Worm (Caenorhabditis elegans) whole organism, L3 larva: ENCODE results near the gene F45D3.1.

Experiments
- R02D3.7 ChIP-seq: fragments of 150-350 bp; optimal IDR thresholded peaks from 2 replicates; lab custom pipeline; 2014; ENCODE audit warnings: missing biosample characterization, missing genetic modification characterization
- ZK546.5 ChIP-seq: sonication (generic microtip); optimal IDR thresholded peaks from 2 replicates; lab custom pipeline; 2017; ENCODE audit warnings: missing biosample characterization, missing genetic modification characterization
- aly-2 ChIP-seq: fragments of 150-350 bp; optimal IDR thresholded peaks from 2 replicates; lab custom pipeline; 2014; ENCODE audit warnings: missing biosample characterization, missing genetic modification characterization
- ama-1 ChIP-seq: fragments of 150-350 bp; optimal IDR thresholded peaks from 2 replicates; lab custom pipeline; 2018
- ceh-16 ChIP-seq: sonication (generic microtip); optimal IDR thresholded peaks from 2 replicates; lab custom pipeline; 2017; ENCODE audit warnings: missing biosample characterization, missing genetic modification characterization
- ceh-28 ChIP-seq: fragments of 150-350 bp; optimal IDR thresholded peaks from 2 replicates; lab custom pipeline; 2014; ENCODE audit warnings: missing biosample characterization, missing genetic modification reagents, missing genetic modification characterization
- ceh-82 ChIP-seq: fragments of 150-350 bp; optimal IDR thresholded peaks from 2 replicates; lab custom pipeline; 2014; ENCODE audit warnings: missing biosample characterization, missing genetic modification characterization
- ceh-9 ChIP-seq: sonication (generic microtip); optimal IDR thresholded peaks from 2 replicates; lab custom pipeline; 2018; ENCODE audit warnings: missing biosample characterization, missing genetic modification characterization
- daf-12 ChIP-seq: fragments of 150-350 bp; optimal IDR thresholded peaks from 2 replicates; lab custom pipeline; 2014; ENCODE audit warnings: missing biosample characterization, missing genetic modification reagents, missing genetic modification characterization
- egl-27 ChIP-seq: sonication (generic microtip); optimal IDR thresholded peaks from 4 replicates; lab custom pipeline; 2017; ENCODE audit warnings: missing biosample characterization, missing genetic modification reagents, missing genetic modification characterization
- egl-5 ChIP-seq: fragments of 150-350 bp; optimal IDR thresholded peaks from 2 replicates; lab custom pipeline; 2017; ENCODE audit warnings: missing biosample characterization, missing genetic modification reagents, missing genetic modification characterization, inconsistent platforms
- elt-1 ChIP-seq: fragments of 150-350 bp; optimal IDR thresholded peaks from 2 replicates; lab custom pipeline; 2014; ENCODE audit warnings: missing biosample characterization, missing genetic modification characterization
- elt-2 ChIP-seq: sonication (generic microtip); optimal IDR thresholded peaks from 2 replicates; lab custom pipeline; 2016; ENCODE audit warnings: missing genetic modification reagents, mild to moderate bottlenecking, missing genetic modification characterization, missing compliant biosample characterization
- elt-3 ChIP-seq, 3 experiments: fragments of 150-350 bp in 1 of 3; sonication (generic microtip) in 2 of 3; optimal IDR thresholded peaks; 2 replicates in 2 of 3; 4 replicates in 1 of 3; lab custom pipeline; 2014 to 2017; ENCODE audit warnings: missing biosample characterization in 3 of 3, missing genetic modification characterization in 3 of 3
- eor-1 ChIP-seq, 2 experiments: fragments of 150-350 bp; optimal IDR thresholded peaks; 2 replicates each; lab custom pipeline; 2014 to 2018; ENCODE audit warnings: missing biosample characterization in 2 of 2, missing genetic modification characterization in 2 of 2
- fkh-10 ChIP-seq: sonication (generic microtip); optimal IDR thresholded peaks from 2 replicates; lab custom pipeline; 2017; ENCODE audit warnings: missing biosample characterization, missing genetic modification reagents, missing genetic modification characterization
- fkh-2 ChIP-seq: fragments of 150-350 bp; optimal IDR thresholded peaks from 2 replicates; lab custom pipeline; 2014; ENCODE audit warnings: missing biosample characterization, missing genetic modification reagents, missing genetic modification characterization
- fos-1 ChIP-seq: fragments of 150-350 bp; optimal IDR thresholded peaks from 2 replicates; lab custom pipeline; 2014; ENCODE audit warnings: missing biosample characterization, missing genetic modification characterization
- hmg-11 ChIP-seq: sonication (generic microtip); optimal IDR thresholded peaks from 2 replicates; lab custom pipeline; 2016; ENCODE audit warnings: missing genetic modification characterization, missing compliant biosample characterization
- jun-1 ChIP-seq: fragments of 150-350 bp; optimal IDR thresholded peaks from 2 replicates; lab custom pipeline; 2014; ENCODE audit warnings: missing biosample characterization, missing genetic modification reagents, missing genetic modification characterization
- lin-15B ChIP-seq: fragments of 150-350 bp; optimal IDR thresholded peaks from 2 replicates; lab custom pipeline; 2014; ENCODE audit warnings: missing biosample characterization, missing genetic modification characterization
- lin-39 ChIP-seq: fragments of 150-350 bp; optimal IDR thresholded peaks from 2 replicates; lab custom pipeline; 2018; ENCODE audit warnings: missing biosample characterization, missing genetic modification reagents, missing genetic modification characterization
- lsy-12 ChIP-seq: sonication (generic microtip); optimal IDR thresholded peaks from 2 replicates; lab custom pipeline; 2016; ENCODE audit warnings: mild to moderate bottlenecking, missing genetic modification characterization, missing compliant biosample characterization
- mdl-1 ChIP-seq: fragments of 150-350 bp; optimal IDR thresholded peaks from 2 replicates; lab custom pipeline; 2014; ENCODE audit warnings: missing biosample characterization, missing genetic modification characterization
- mml-1 ChIP-seq: fragments of 150-350 bp; sonication (generic microtip); optimal IDR thresholded peaks from 3 replicates; lab custom pipeline; 2014; ENCODE audit warnings: missing biosample characterization, missing genetic modification characterization
- nfya-1 ChIP-seq: sonication (generic microtip); optimal IDR thresholded peaks from 2 replicates; lab custom pipeline; 2017; ENCODE audit warnings: missing genetic modification characterization, mild to moderate bottlenecking, missing compliant biosample characterization, antibody characterized with exemption, moderate library complexity; ENCODE audit not compliant: insufficient read depth
- nhr-11 ChIP-seq: fragments of 150-350 bp; optimal IDR thresholded peaks from 2 replicates; lab custom pipeline; 2014; ENCODE audit warnings: missing biosample characterization, missing genetic modification characterization
- nhr-12 ChIP-seq: fragments of 150-350 bp; optimal IDR thresholded peaks from 2 replicates; lab custom pipeline; 2014; ENCODE audit warnings: missing biosample characterization, missing genetic modification characterization
- nhr-23 ChIP-seq: fragments of 150-350 bp; optimal IDR thresholded peaks from 2 replicates; lab custom pipeline; 2014; ENCODE audit warnings: missing biosample characterization, missing genetic modification reagents, missing genetic modification characterization
- nhr-237 ChIP-seq: fragments of 150-350 bp; optimal IDR thresholded peaks from 2 replicates; lab custom pipeline; 2014; ENCODE audit warnings: missing biosample characterization, missing genetic modification characterization
- nhr-25 ChIP-seq: sonication (generic microtip); optimal IDR thresholded peaks from 2 replicates; lab custom pipeline; 2017; ENCODE audit warnings: missing biosample characterization, missing genetic modification characterization
- nhr-28 ChIP-seq: fragments of 150-350 bp; optimal IDR thresholded peaks from 2 replicates; lab custom pipeline; 2014; ENCODE audit warnings: missing biosample characterization, missing genetic modification characterization
- nhr-43 ChIP-seq: sonication (generic microtip); optimal IDR thresholded peaks from 2 replicates; lab custom pipeline; 2016; ENCODE audit warnings: mild to moderate bottlenecking, missing genetic modification characterization, missing compliant biosample characterization; ENCODE audit not compliant: poor library complexity, severe bottlenecking
- nhr-67 ChIP-seq: fragments of 150-350 bp; optimal IDR thresholded peaks from 2 replicates; lab custom pipeline; 2014; ENCODE audit warnings: missing biosample characterization, missing genetic modification characterization
- nhr-76 ChIP-seq: fragments of 150-350 bp; sonication (generic microtip); optimal IDR thresholded peaks from 5 replicates; lab custom pipeline; 2014; ENCODE audit warnings: missing biosample characterization, missing genetic modification characterization
- nhr-77 ChIP-seq: fragments of 150-350 bp; optimal IDR thresholded peaks from 2 replicates; lab custom pipeline; 2014; ENCODE audit warnings: missing biosample characterization, missing genetic modification characterization
- pha-4 ChIP-seq: fragments of 150-350 bp; optimal IDR thresholded peaks from 2 replicates; lab custom pipeline; 2014; ENCODE audit warnings: missing biosample characterization, missing genetic modification reagents, missing genetic modification characterization
- pqm-1 ChIP-seq: fragments of 150-350 bp; optimal IDR thresholded peaks from 2 replicates; lab custom pipeline; 2017; ENCODE audit warnings: missing biosample characterization, missing genetic modification characterization, inconsistent platforms
- sea-2 ChIP-seq: fragments of 150-350 bp; sonication (generic microtip); optimal IDR thresholded peaks from 4 replicates; lab custom pipeline; 2014; ENCODE audit warnings: missing biosample characterization, missing genetic modification reagents, missing genetic modification characterization
- skn-1 ChIP-seq: fragments of 150-350 bp; optimal IDR thresholded peaks from 2 replicates; lab custom pipeline; 2014; ENCODE audit warnings: missing biosample characterization, missing genetic modification characterization
- snpc-4 ChIP-seq: fragments of 150-350 bp; optimal IDR thresholded peaks from 2 replicates; lab custom pipeline; 2014; ENCODE audit warnings: missing biosample characterization, missing genetic modification characterization
- tbx-2 ChIP-seq: sonication (generic microtip); optimal IDR thresholded peaks from 2 replicates; lab custom pipeline; 2016; ENCODE audit warnings: mild to moderate bottlenecking, missing genetic modification characterization, missing compliant biosample characterization
- unc-39 ChIP-seq: sonication (generic microtip); optimal IDR thresholded peaks from 4 replicates; lab custom pipeline; 2017; ENCODE audit warnings: missing biosample characterization, missing genetic modification characterization
- unc-62 ChIP-seq: fragments of 150-350 bp; sonication (generic microtip); optimal IDR thresholded peaks from 4 replicates; lab custom pipeline; 2014; ENCODE audit warnings: missing biosample characterization, missing genetic modification reagents, missing genetic modification characterization
- zag-1 ChIP-seq: fragments of 150-350 bp; optimal IDR thresholded peaks from 2 replicates; lab custom pipeline; 2014; ENCODE audit warnings: missing biosample characterization, missing genetic modification characterization
- ztf-11 ChIP-seq: fragments of 150-350 bp; optimal IDR thresholded peaks from 2 replicates; lab custom pipeline; 2014; ENCODE audit warnings: missing biosample characterization, missing genetic modification characterization
- ztf-4 ChIP-seq: fragments of 150-350 bp; optimal IDR thresholded peaks from 2 replicates; lab custom pipeline; 2014; ENCODE audit warnings: missing biosample characterization, missing genetic modification characterization

The F45D3.1 gene

DNA sequence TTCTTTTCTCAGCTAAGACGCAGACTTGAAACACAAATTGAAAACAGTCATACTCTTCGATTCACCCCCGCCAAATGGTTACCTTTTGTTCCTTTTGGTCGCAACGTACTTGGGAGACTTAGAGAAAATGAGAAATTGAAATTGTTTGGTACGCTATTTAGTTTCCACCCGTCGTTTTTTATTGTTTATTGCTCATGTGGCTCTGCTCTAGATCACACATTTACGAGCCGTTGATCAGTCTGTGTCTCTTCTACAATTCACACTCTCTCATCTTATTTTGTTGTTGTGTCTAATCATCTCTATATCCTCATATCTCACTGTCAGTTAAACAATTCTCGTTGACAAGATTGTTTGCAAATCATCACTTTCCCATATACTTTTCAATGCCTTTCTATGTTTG is 38.9 kb upstream of the F45D3.1 start:
- TF ChIP-seq pha-4 (tag; lab: Kevin White, UChicago), result peak; percentile 43
- peak; percentile 79 for TF ChIP-seq egl-5 (tag; lab: Kevin White, UChicago)
- peak; percentile 48 for TF ChIP-seq snpc-4
- TF ChIP-seq ztf-4 (tag; lab: Kevin White, UChicago), result no peak

DNA sequence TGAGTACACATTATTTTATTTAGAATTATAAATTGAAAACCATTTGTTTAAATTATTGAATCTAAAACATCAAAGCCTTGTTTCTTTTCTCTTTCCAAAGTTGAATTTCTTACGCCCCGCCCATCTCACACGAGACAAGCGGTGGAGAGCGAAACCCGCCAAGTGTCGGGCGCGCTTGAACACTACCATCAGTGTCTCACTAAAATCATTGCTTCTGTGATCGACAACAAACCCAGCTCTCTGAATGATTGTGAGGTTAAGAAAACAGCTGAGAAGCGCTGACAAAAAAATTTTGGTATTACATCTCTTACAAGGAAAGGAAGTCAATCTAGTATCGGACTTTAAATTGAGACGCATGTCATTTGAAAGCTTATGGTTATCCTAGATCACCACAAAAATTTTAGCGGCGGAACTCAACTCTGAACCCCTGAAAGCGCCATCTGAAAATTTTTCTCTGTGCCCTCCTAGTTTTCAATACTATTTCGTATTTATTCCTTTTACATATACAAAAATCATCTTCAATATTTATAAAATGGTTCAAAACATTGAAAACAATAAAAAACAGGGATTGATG is 35.7 kb upstream of the F45D3.1 start:
- TF ChIP-seq lin-39 (tag; lab: Kevin White, UChicago), result peak; percentile 70
- no peak for TF ChIP-seq elt-3 (tag; optimal IDR thresholded peaks at IDR 0.05; lab: Kevin White, UChicago)
- TF ChIP-seq sea-2 (GFP tag; lab: Kevin White, UChicago), result no peak
- no peak for TF ChIP-seq aly-2 (tag; lab: Kevin White, UChicago)
- no peak for TF ChIP-seq nhr-67
- peak; percentile 25 for TF ChIP-seq skn-1
- TF ChIP-seq eor-1 (tag; optimal IDR thresholded peaks at IDR 0.05; lab: Kevin White, UChicago), result no peak
- no peak for TF ChIP-seq fkh-2 (tag; lab: Kevin White, UChicago)
- peak; percentile 32 for TF ChIP-seq pha-4 (tag; lab: Kevin White, UChicago)
- TF ChIP-seq egl-27 (tag; lab: Kevin White, UChicago), result peak; percentile 0
- peak; percentile 64 for TF ChIP-seq nhr-25 (tag; lab: Kevin White, UChicago)
- TF ChIP-seq nfya-1 (tag; lab: Kevin White, UChicago), result peak; percentile 74
- TF ChIP-seq nhr-23 (tag; lab: Kevin White, UChicago), result peak; percentile 75
- TF ChIP-seq lin-15B (tag; lab: Kevin White, UChicago), result peak; percentile 41
- TF ChIP-seq mml-1 (tag; lab: Kevin White, UChicago), result no peak
- no peak for TF ChIP-seq ceh-16 (tag; lab: Kevin White, UChicago)
- peak; percentile 10 for TF ChIP-seq nhr-77 (tag; lab: Kevin White, UChicago)
- TF ChIP-seq egl-5 (tag; lab: Kevin White, UChicago), result no peak
- no peak for TF ChIP-seq nhr-11 (tag; lab: Kevin White, UChicago)
- TF ChIP-seq tbx-2, result peak; percentile 51
- peak; percentile 39 for TF ChIP-seq fos-1 (tag; lab: Kevin White, UChicago)
- TF ChIP-seq jun-1 (tag; lab: Kevin White, UChicago), result peak; percentile 29
- TF ChIP-seq hmg-11 (tag; lab: Kevin White, UChicago), result peak; percentile 68
- no peak for TF ChIP-seq nhr-237
- no peak for TF ChIP-seq fkh-10
- no peak for TF ChIP-seq zag-1 (tag; lab: Kevin White, UChicago)
- no peak for TF ChIP-seq mdl-1
- TF ChIP-seq R02D3.7 (tag; lab: Kevin White, UChicago), result peak; percentile 57
- peak; percentile 58 for TF ChIP-seq elt-2 (tag; lab: Kevin White, UChicago)
- TF ChIP-seq unc-39 (tag; lab: Kevin White, UChicago), result no peak
- TF ChIP-seq nhr-43, result peak; percentile 81
- TF ChIP-seq pqm-1 (tag; lab: Kevin White, UChicago), result peak; percentile 54
- no peak for TF ChIP-seq ztf-11 (tag; lab: Kevin White, UChicago)
- TF ChIP-seq ceh-9, result no peak
- peak; percentile 61 for TF ChIP-seq lsy-12 (tag; lab: Kevin White, UChicago)
- TF ChIP-seq ama-1 (lab: Kevin White, UChicago), result peak; percentile 78
- TF ChIP-seq nhr-76 (tag; lab: Kevin White, UChicago), result no peak
- no peak for TF ChIP-seq ZK546.5 (tag; lab: Kevin White, UChicago)
- TF ChIP-seq ceh-28, result peak; percentile 57
- TF ChIP-seq snpc-4, result peak; percentile 99
- no peak for TF ChIP-seq ceh-82 (tag; lab: Kevin White, UChicago)
- no peak for TF ChIP-seq elt-1 (tag; lab: Kevin White, UChicago)
- no peak for TF ChIP-seq daf-12 (tag; lab: Kevin White, UChicago)
- no peak for TF ChIP-seq ztf-4 (tag; lab: Kevin White, UChicago)
- peak; percentile 50 for TF ChIP-seq unc-62
- TF ChIP-seq nhr-28 (tag; lab: Kevin White, UChicago), result no peak
- no peak for TF ChIP-seq nhr-12
